Fruit fly (Drosophila melanogaster) whole organism, embryonic: ENCODE data around the gene WDR79.

Experiments used
- Adf1 ChIP-seq: fragments of 200-800 bp; sonication (Bioruptor generic); IDR thresholded peaks from 2 replicates; pipeline ENCODE4 v1.3.6; 2022; ENCODE audit warnings: missing biosample characterization, missing genetic modification characterization
- Atf6 ChIP-seq: fragments of 200-800 bp; sonication (Bioruptor generic); IDR thresholded peaks from 2 replicates; pipeline ENCODE4 v1.3.6; 2022; ENCODE audit warnings: missing biosample characterization, missing genetic modification characterization
- CG10209 ChIP-seq: fragments of 200-800 bp; sonication (Bioruptor generic); optimal IDR thresholded peaks from 3 replicates; lab custom pipeline; 2017; ENCODE audit warnings: missing biosample characterization, mild to moderate bottlenecking, missing genetic modification characterization, missing genetic modification reagents
- CG10462 ChIP-seq: fragments of 200-800 bp; sonication (Bioruptor generic); optimal IDR thresholded peaks from 2 replicates; lab custom pipeline; 2016; ENCODE audit warnings: missing biosample characterization, missing genetic modification characterization
- CG11456 ChIP-seq: fragments of 200-800 bp; sonication (Bioruptor generic); IDR thresholded peaks from 3 replicates; pipeline ENCODE4 v1.3.6; 2022; ENCODE audit warnings: missing biosample characterization, missing genetic modification characterization
- CG11723 ChIP-seq: fragments of 200-800 bp; sonication (Bioruptor generic); optimal IDR thresholded peaks from 2 replicates; lab custom pipeline; 2017; ENCODE audit warnings: missing biosample characterization, mild to moderate bottlenecking, missing genetic modification characterization
- CG13775 ChIP-seq: fragments of 200-800 bp; sonication (Bioruptor generic); optimal IDR thresholded peaks from 3 replicates; lab custom pipeline; 2017; ENCODE audit warnings: missing biosample characterization, mild to moderate bottlenecking, missing genetic modification characterization
- CG15514 ChIP-seq: fragments of 200-800 bp; sonication (Bioruptor generic); optimal IDR thresholded peaks from 3 replicates; lab custom pipeline; 2017; ENCODE audit warnings: missing biosample characterization, missing genetic modification characterization, mild to moderate bottlenecking, moderate library complexity, missing genetic modification reagents
- CG1647 ChIP-seq: fragments of 200-800 bp; sonication (Bioruptor generic); optimal IDR thresholded peaks from 3 replicates; lab custom pipeline; 2016; ENCODE audit warnings: missing biosample characterization, missing genetic modification characterization
- CG16863 ChIP-seq: fragments of 200-800 bp; sonication (Bioruptor generic); optimal IDR thresholded peaks from 3 replicates; lab custom pipeline; 2016; ENCODE audit warnings: missing biosample characterization, missing genetic modification characterization
- CG4282 ChIP-seq: fragments of 200-800 bp; sonication (Bioruptor generic); optimal IDR thresholded peaks from 2 replicates; lab custom pipeline; 2016; ENCODE audit warnings: missing biosample characterization, missing genetic modification characterization
- CG4404 ChIP-seq: fragments of 200-800 bp; sonication (Bioruptor generic); IDR thresholded peaks from 2 replicates; pipeline ENCODE4 v1.3.6; 2022; ENCODE audit warnings: missing biosample characterization, missing genetic modification characterization
- CG6272 ChIP-seq: fragments of 200-800 bp; sonication (Bioruptor generic); IDR thresholded peaks from 2 replicates; pipeline ENCODE4 v1.3.6; 2022; ENCODE audit warnings: missing biosample characterization, missing genetic modification characterization
- CG6813 ChIP-seq: fragments of 200-800 bp; sonication (Bioruptor generic); optimal IDR thresholded peaks from 2 replicates; lab custom pipeline; 2017; ENCODE audit warnings: missing biosample characterization, missing genetic modification characterization, mild to moderate bottlenecking, moderate library complexity, missing genetic modification reagents
- CG7839 ChIP-seq: fragments of 200-800 bp; sonication (Bioruptor generic); optimal IDR thresholded peaks from 3 replicates; lab custom pipeline; 2018; ENCODE audit warnings: missing biosample characterization, mild to moderate bottlenecking, missing genetic modification characterization, moderate library complexity
- CG8765 ChIP-seq: fragments of 200-800 bp; sonication (Bioruptor generic); IDR thresholded peaks from 2 replicates; pipeline ENCODE4 v1.3.6; 2022; ENCODE audit warnings: missing biosample characterization, missing genetic modification characterization
- D19A ChIP-seq: fragments of 200-800 bp; optimal IDR thresholded peaks from 3 replicates; lab custom pipeline; 2019; ENCODE audit warnings: missing biosample characterization, mild to moderate bottlenecking, missing genetic modification characterization, moderate library complexity
- Dip2 ChIP-seq: fragments of 200-800 bp; sonication (Bioruptor generic); IDR thresholded peaks from 2 replicates; pipeline ENCODE4 v1.3.6; 2022; ENCODE audit warnings: missing biosample characterization, missing genetic modification characterization
- Fer3 ChIP-seq: fragments of 200-800 bp; sonication (Bioruptor generic); optimal IDR thresholded peaks from 2 replicates; lab custom pipeline; 2018; ENCODE audit warnings: missing biosample characterization, mild to moderate bottlenecking, missing genetic modification characterization, moderate library complexity
- Gsc ChIP-seq: fragments of 200-800 bp; sonication (Bioruptor generic); IDR thresholded peaks from 2 replicates; pipeline ENCODE4 v1.3.6; 2022; ENCODE audit warnings: missing biosample characterization, missing genetic modification characterization
- Med ChIP-seq: fragments of 200-800 bp; sonication (Bioruptor generic); peaks from one replicate; lab custom pipeline; 2016; ENCODE audit warnings: missing biosample characterization, missing genetic modification characterization, mild to moderate bottlenecking, inconsistent platforms, moderate library complexity
- Myb ChIP-seq: fragments of 200-800 bp; sonication (Bioruptor generic); optimal IDR thresholded peaks from 2 replicates; lab custom pipeline; 2016; ENCODE audit warnings: missing biosample characterization, missing genetic modification characterization
- Nf-YA ChIP-seq: fragments of 200-800 bp; sonication (Bioruptor generic); IDR thresholded peaks from 2 replicates; pipeline ENCODE4 v1.3.6; 2022; ENCODE audit warnings: missing biosample characterization, missing genetic modification characterization
- Nf-YB ChIP-seq: fragments of 200-800 bp; sonication (Bioruptor generic); optimal IDR thresholded peaks from 3 replicates; lab custom pipeline; 2019; ENCODE audit warnings: missing biosample characterization, mild to moderate bottlenecking, missing genetic modification characterization, moderate library complexity
- Opbp ChIP-seq: fragments of 200-800 bp; sonication (Bioruptor generic); IDR thresholded peaks from 3 replicates; pipeline ENCODE4 v1.3.6; 2022; ENCODE audit warnings: missing biosample characterization, missing genetic modification characterization; ENCODE audit not compliant: partially characterized antibody
- PHDP ChIP-seq: fragments of 200-800 bp; sonication (Bioruptor generic); optimal IDR thresholded peaks from 3 replicates; lab custom pipeline; 2018; ENCODE audit warnings: missing biosample characterization, mild to moderate bottlenecking, missing genetic modification characterization, moderate library complexity
- Sox102F ChIP-seq: fragments of 200-800 bp; sonication (Bioruptor generic); optimal IDR thresholded peaks from 2 replicates; lab custom pipeline; 2018; ENCODE audit warnings: missing biosample characterization, mild to moderate bottlenecking, missing genetic modification characterization, moderate library complexity
- Stat92E ChIP-seq, 3 experiments: fragments of >200 bp in 2 of 3; fragments of 200-800 bp in 1 of 3; sonication (Bioruptor generic) in 1 of 3; optimal IDR thresholded peaks; 2 replicates each; lab custom pipeline; 2017 to 2019; ENCODE audit warnings: missing biosample characterization in 3 of 3, missing genetic modification characterization in 3 of 3, mild to moderate bottlenecking in 1 of 3, moderate library complexity in 1 of 3
- Trl ChIP-seq, 3 experiments: fragments of >200 bp in 2 of 3; fragments of 200-800 bp in 1 of 3; sonication (Bioruptor generic) in 1 of 3; optimal IDR thresholded peaks; 2 replicates in 1 of 3; 3 replicates in 2 of 3; lab custom pipeline; 2016 to 2017; ENCODE audit warnings: missing biosample characterization in 1 of 3, missing genetic modification characterization in 1 of 3
- Vsx1 ChIP-seq: fragments of 200-800 bp; sonication (Bioruptor generic); optimal IDR thresholded peaks from 2 replicates; lab custom pipeline; 2017; ENCODE audit warnings: missing biosample characterization, mild to moderate bottlenecking, missing genetic modification characterization, missing genetic modification reagents
- YL-1 ChIP-seq: fragments of 200-800 bp; sonication (Bioruptor generic); optimal IDR thresholded peaks from 3 replicates; lab custom pipeline; 2017; ENCODE audit warnings: missing biosample characterization, mild to moderate bottlenecking, missing genetic modification characterization
- btn ChIP-seq: fragments of 200-800 bp; sonication (Bioruptor generic); optimal IDR thresholded peaks from 2 replicates; lab custom pipeline; 2016; ENCODE audit warnings: missing biosample characterization, missing genetic modification characterization
- cad ChIP-seq: fragments of >200 bp; optimal IDR thresholded peaks from 2 replicates; lab custom pipeline; 2017; ENCODE audit warnings: missing biosample characterization, missing genetic modification characterization
- corto ChIP-seq: fragments of 200-800 bp; sonication (Bioruptor generic); optimal IDR thresholded peaks from 2 replicates; lab custom pipeline; 2016; ENCODE audit warnings: missing biosample characterization, mild to moderate bottlenecking, missing genetic modification characterization, moderate library complexity
- ems ChIP-seq: fragments of 200-800 bp; sonication (Bioruptor generic); optimal IDR thresholded peaks from 3 replicates; lab custom pipeline; 2016; ENCODE audit warnings: missing biosample characterization, missing genetic modification characterization
- exex ChIP-seq: fragments of 200-800 bp; sonication (Bioruptor generic); optimal IDR thresholded peaks from 4 replicates; lab custom pipeline; 2018; ENCODE audit warnings: missing biosample characterization, mild to moderate bottlenecking, missing genetic modification characterization, moderate library complexity
- gro ChIP-seq: fragments of 200-800 bp; sonication (Bioruptor generic); optimal IDR thresholded peaks from 2 replicates; lab custom pipeline; 2016; ENCODE audit warnings: missing biosample characterization, missing genetic modification characterization
- gsb ChIP-seq: fragments of 200-800 bp; sonication (Bioruptor generic); IDR thresholded peaks from 2 replicates; pipeline ENCODE4 v1.3.6; 2022; ENCODE audit warnings: missing biosample characterization, missing genetic modification characterization
- hth ChIP-seq: fragments of >200 bp; optimal IDR thresholded peaks from 2 replicates; lab custom pipeline; 2017; ENCODE audit warnings: inconsistent platforms
- mam ChIP-seq: fragments of 200-800 bp; sonication (Bioruptor generic); optimal IDR thresholded peaks from 3 replicates; lab custom pipeline; 2016; ENCODE audit warnings: missing biosample characterization, missing genetic modification characterization
- pb ChIP-seq: fragments of 200-800 bp; sonication (Bioruptor generic); optimal IDR thresholded peaks from 3 replicates; lab custom pipeline; 2016; ENCODE audit warnings: missing biosample characterization, missing genetic modification characterization
- sd ChIP-seq: fragments of 200-800 bp; sonication (Bioruptor generic); optimal IDR thresholded peaks from 3 replicates; lab custom pipeline; 2018; ENCODE audit warnings: missing biosample characterization, mild to moderate bottlenecking, missing genetic modification characterization, moderate library complexity
- stwl ChIP-seq: fragments of 200-800 bp; sonication (Bioruptor generic); optimal IDR thresholded peaks from 3 replicates; lab custom pipeline; 2018; ENCODE audit warnings: missing biosample characterization, mild to moderate bottlenecking, missing genetic modification characterization, moderate library complexity
- trem ChIP-seq: fragments of 200-800 bp; optimal IDR thresholded peaks from 3 replicates; lab custom pipeline; 2019; ENCODE audit warnings: missing biosample characterization, mild to moderate bottlenecking, missing genetic modification characterization, moderate library complexity
- trh ChIP-seq: fragments of 200-800 bp; sonication (Bioruptor generic); optimal IDR thresholded peaks from 2 replicates; lab custom pipeline; 2016; ENCODE audit warnings: missing biosample characterization, missing genetic modification characterization
- unpg ChIP-seq: fragments of 200-800 bp; sonication (Bioruptor generic); optimal IDR thresholded peaks from 3 replicates; lab custom pipeline; 2018; ENCODE audit warnings: missing biosample characterization, mild to moderate bottlenecking, missing genetic modification characterization, moderate library complexity
- vfl ChIP-seq: fragments of 200-800 bp; sonication (Bioruptor generic); optimal IDR thresholded peaks from 2 replicates; lab custom pipeline; 2016; ENCODE audit warnings: missing biosample characterization, missing genetic modification characterization
- wor ChIP-seq: fragments of 200-800 bp; sonication (Bioruptor generic); IDR thresholded peaks from 2 replicates; pipeline ENCODE4 v1.3.6; 2022; ENCODE audit warnings: missing biosample characterization, missing genetic modification characterization
- zen ChIP-seq: fragments of 200-800 bp; sonication (Bioruptor generic); optimal IDR thresholded peaks from 3 replicates; lab custom pipeline; 2018; ENCODE audit warnings: missing biosample characterization, mild to moderate bottlenecking, missing genetic modification characterization, moderate library complexity

The WDR79 gene

dm6 chr2L:6130522-6131073 lies 3.0 kb upstream of the WDR79 start, which contains the start of the genes B9d2, tctn and CG9222:
TSS of gene B9d2 (minus strand) at chr2L:6130651.
TSS of gene tctn (minus strand) at chr2L:6130651.
TSS of gene CG9222 (plus strand) at chr2L:6131023.
- TF ChIP-seq unpg (GFP tag; lab: Kevin White, UChicago) (no peak), Stat92E (GFP tag; optimal IDR thresholded peaks at IDR 0.05; lab: Kevin White, UChicago) (no peak), wor (GFP tag; lab: Robert Waterston, UW) (no peak), CG15514 (GFP tag; lab: Kevin White, UChicago) (peak; percentile 95), CG4404 (no peak), hth (lab: Kevin White, UChicago) (no peak), stwl (tag; lab: Kevin White, UChicago) (peak; percentile 84), CG11723 (GFP tag; lab: Kevin White, UChicago) (no peak), Sox102F (GFP tag; lab: Kevin White, UChicago) (no peak), trem (tag; lab: Kevin White, UChicago) (peak; percentile 98), ems (GFP tag; lab: Kevin White, UChicago) (no peak), Myb (GFP tag; lab: Kevin White, UChicago) (peak; percentile 35)
- TF ChIP-seq, all 482 proteins: peak for 4

DNA sequence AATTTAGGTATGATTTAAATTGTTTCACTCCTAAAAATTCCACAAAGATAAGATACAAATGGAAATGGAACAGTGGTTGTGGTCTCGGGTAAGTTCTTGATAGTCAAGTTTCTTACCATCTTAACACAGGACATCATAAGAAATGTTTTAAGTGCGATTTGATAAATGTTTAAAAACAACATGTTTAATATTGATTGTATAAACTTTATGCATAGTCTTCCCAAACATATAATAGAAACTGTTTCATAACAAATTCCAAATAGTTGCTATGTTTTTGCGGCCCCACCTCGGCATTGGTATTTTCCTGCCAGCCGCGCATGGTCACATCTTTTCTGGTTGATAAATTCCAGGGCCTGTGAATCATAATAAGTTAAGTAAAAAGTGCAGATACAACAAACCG lies 2.8 kb downstream of the WDR79 start, which contains the start of gene Arpc4:
Gene Arpc4 (plus strand): TSS at position 318 of the 400 bp plus-strand sequence.
- TF ChIP-seq Fer3 (tag; lab: Kevin White, UChicago) (peak; percentile 56), Opbp (GFP tag; lab: Robert Waterston, UW) (no peak), YL-1 (GFP tag; lab: Kevin White, UChicago) (peak; percentile 44), D19A (tag; lab: Kevin White, UChicago) (peak; percentile 10), CG11456 (GFP tag; lab: Robert Waterston, UW) (peak; percentile 83), exex (tag; lab: Kevin White, UChicago) (no peak), CG7839 (peak; percentile 57), corto (GFP tag; lab: Kevin White, UChicago) (no peak), CG4282 (GFP tag; lab: Kevin White, UChicago) (no peak), PHDP (tag; lab: Kevin White, UChicago) (no peak), pb (no peak), Dip2 (GFP tag; lab: Robert Waterston, UW) (no peak), cad (GFP tag; lab: Kevin White, UChicago) (no peak), zen (tag; lab: Kevin White, UChicago) (no peak), CG10209 (GFP tag; lab: Kevin White, UChicago) (peak; percentile 48), CG1647 (GFP tag; lab: Kevin White, UChicago) (peak; percentile 10), gsb (GFP tag; lab: Robert Waterston, UW) (no peak), CG6813 (GFP tag; lab: Kevin White, UChicago) (no peak), Adf1 (peak; percentile 46), Atf6 (GFP tag; lab: Robert Waterston, UW) (peak; percentile 49; the same call in 1 of the 2 replicates), mam (GFP tag; lab: Kevin White, UChicago) (peak; percentile 62), CG13775 (GFP tag; lab: Kevin White, UChicago) (peak; percentile 33), gro (no peak), CG8765 (GFP tag; lab: Robert Waterston, UW) (peak; percentile 42; the same call in 1 of the 2 replicates), Nf-YB (GFP tag; lab: Kevin White, UChicago) (no peak), Trl (optimal IDR thresholded peaks at IDR 0.05; lab: Kevin White, UChicago) (no peak), Trl (GFP tag; optimal IDR thresholded peaks at IDR 0.05; lab: Kevin White, UChicago) (peak; percentile 54), Nf-YA (GFP tag; lab: Robert Waterston, UW) (no peak), Med (GFP tag; lab: Kevin White, UChicago) (peak; percentile 92), trh (GFP tag; lab: Kevin White, UChicago) (no peak), btn (GFP tag; lab: Kevin White, UChicago) (no peak), sd (peak; percentile 94), vfl (GFP tag; lab: Kevin White, UChicago) (peak; percentile 5), Vsx1 (GFP tag; lab: Kevin White, UChicago) (no peak), CG6272 (GFP tag; lab: Robert Waterston, UW) (no peak), CG16863 (GFP tag; lab: Kevin White, UChicago) (peak; percentile 15), Gsc (GFP tag; lab: Robert Waterston, UW) (no peak), CG10462 (GFP tag; lab: Kevin White, UChicago) (no peak)
